Fruit fly (Drosophila melanogaster) whole organism, embryonic: ENCODE measurements around the gene vih.

ENCODE experiments used
- Abd-B ChIP-seq: fragments of 200-800 bp; sonication (Bioruptor generic); optimal IDR thresholded peaks from 2 replicates; lab custom pipeline; 2018; ENCODE audit warnings: missing biosample characterization, mild to moderate bottlenecking, missing genetic modification characterization, moderate library complexity
- Atf-2 ChIP-seq: fragments of 200-800 bp; sonication (Bioruptor generic); optimal IDR thresholded peaks from 2 replicates; lab custom pipeline; 2016; ENCODE audit warnings: missing biosample characterization, missing genetic modification characterization
- Bdp1 ChIP-seq: fragments of 200-800 bp; sonication (Bioruptor generic); optimal IDR thresholded peaks from 3 replicates; lab custom pipeline; 2016; ENCODE audit warnings: missing biosample characterization, missing genetic modification characterization
- CG11504 ChIP-seq: fragments of 200-800 bp; sonication (Bioruptor generic); optimal IDR thresholded peaks from 3 replicates; lab custom pipeline; 2019; ENCODE audit warnings: missing biosample characterization, mild to moderate bottlenecking, missing genetic modification characterization, moderate library complexity
- CG14014 ChIP-seq: fragments of 200-800 bp; sonication (Bioruptor generic); IDR thresholded peaks from 2 replicates; pipeline ENCODE4 v1.3.6; 2022; ENCODE audit warnings: missing biosample characterization, missing genetic modification characterization
- CG16813 ChIP-seq: fragments of 200-800 bp; sonication (Bioruptor generic); IDR thresholded peaks from 3 replicates; pipeline ENCODE4 v1.3.6; 2022; ENCODE audit warnings: missing biosample characterization, missing genetic modification characterization; ENCODE audit not compliant: partially characterized antibody
- CG2678 ChIP-seq: fragments of 200-800 bp; sonication (Bioruptor generic); optimal IDR thresholded peaks from 3 replicates; lab custom pipeline; 2019; ENCODE audit warnings: missing biosample characterization, mild to moderate bottlenecking, missing genetic modification characterization, moderate library complexity
- CG3065 ChIP-seq: fragments of 200-800 bp; sonication (Bioruptor generic); optimal IDR thresholded peaks from 2 replicates; lab custom pipeline; 2016; ENCODE audit warnings: missing biosample characterization, missing genetic modification characterization
- CG32532 ChIP-seq: fragments of 200-800 bp; sonication (Bioruptor generic); IDR thresholded peaks from 2 replicates; pipeline ENCODE4 v1.3.6; 2022; ENCODE audit warnings: missing biosample characterization, missing genetic modification characterization
- CG34376 ChIP-seq: fragments of 200-800 bp; sonication (Bioruptor generic); optimal IDR thresholded peaks from 2 replicates; lab custom pipeline; 2018; ENCODE audit warnings: missing biosample characterization, mild to moderate bottlenecking, missing genetic modification characterization
- CG3726 ChIP-seq: fragments of 200-800 bp; sonication (Bioruptor generic); IDR thresholded peaks from 3 replicates; pipeline ENCODE4, ENCODE4 v1.3.6; 2022; ENCODE audit warnings: missing biosample characterization, missing genetic modification characterization
- CG4404 ChIP-seq: fragments of 200-800 bp; sonication (Bioruptor generic); IDR thresholded peaks from 2 replicates; pipeline ENCODE4 v1.3.6; 2022; ENCODE audit warnings: missing biosample characterization, missing genetic modification characterization
- CG4730 ChIP-seq: fragments of 200-800 bp; sonication (Bioruptor generic); IDR thresholded peaks from 2 replicates; pipeline ENCODE4 v1.3.6; 2022; ENCODE audit warnings: missing biosample characterization, missing genetic modification characterization
- CG4820 ChIP-seq: fragments of 200-800 bp; sonication (Bioruptor generic); optimal IDR thresholded peaks from 3 replicates; lab custom pipeline; 2016; ENCODE audit warnings: missing biosample characterization, missing genetic modification characterization
- CG4854 ChIP-seq: fragments of 200-800 bp; sonication (Bioruptor generic); optimal IDR thresholded peaks from 2 replicates; lab custom pipeline; 2016; ENCODE audit warnings: missing biosample characterization, missing genetic modification characterization, inconsistent platforms
- CG7357 ChIP-seq: fragments of 200-800 bp; sonication (Bioruptor generic); IDR thresholded peaks from 3 replicates; pipeline ENCODE4 v1.3.6; 2022; ENCODE audit warnings: missing biosample characterization, missing genetic modification characterization
- CG7372 ChIP-seq: fragments of 200-800 bp; sonication (Bioruptor generic); IDR thresholded peaks from 2 replicates; pipeline ENCODE4 v1.3.6; 2022; ENCODE audit warnings: missing biosample characterization, missing genetic modification characterization
- CG8388 ChIP-seq: fragments of 200-800 bp; sonication (Bioruptor generic); optimal IDR thresholded peaks from 2 replicates; lab custom pipeline; 2019; ENCODE audit warnings: missing biosample characterization, mild to moderate bottlenecking, missing genetic modification characterization, moderate library complexity
- CG9817 ChIP-seq: fragments of 200-800 bp; sonication (Bioruptor generic); optimal IDR thresholded peaks from 2 replicates; lab custom pipeline; 2018; ENCODE audit warnings: missing biosample characterization, mild to moderate bottlenecking, missing genetic modification characterization, moderate library complexity
- CG9876 ChIP-seq: fragments of 200-800 bp; sonication (Bioruptor generic); optimal IDR thresholded peaks from 2 replicates; lab custom pipeline; 2016; ENCODE audit warnings: missing biosample characterization, missing genetic modification characterization
- Dfd ChIP-seq, 2 experiments: fragments of >200 bp; optimal IDR thresholded peaks; 2 replicates each; lab custom pipeline; 2017; ENCODE audit warnings: missing biosample characterization in 2 of 2, missing genetic modification characterization in 2 of 2
- Doc2 ChIP-seq: fragments of 200-800 bp; sonication (Bioruptor generic); IDR thresholded peaks from 2 replicates; pipeline ENCODE4 v1.3.6; 2022; ENCODE audit warnings: missing biosample characterization, missing genetic modification characterization
- Doc3 ChIP-seq: fragments of 200-800 bp; sonication (Bioruptor generic); IDR thresholded peaks from 3 replicates; pipeline ENCODE4 v1.3.6; 2022; ENCODE audit warnings: missing biosample characterization, missing genetic modification characterization; ENCODE audit not compliant: partially characterized antibody
- Fer2 ChIP-seq: fragments of 200-800 bp; sonication (Bioruptor generic); optimal IDR thresholded peaks from 2 replicates; lab custom pipeline; 2018; ENCODE audit warnings: missing biosample characterization, mild to moderate bottlenecking, missing genetic modification characterization, moderate library complexity
- Hr51 ChIP-seq, 2 experiments: fragments of 200-800 bp; sonication (Bioruptor generic); optimal IDR thresholded peaks; 2 replicates in 1 of 2; 3 replicates in 1 of 2; lab custom pipeline; 2016 to 2018; ENCODE audit warnings: missing biosample characterization in 2 of 2, missing genetic modification characterization in 2 of 2, mild to moderate bottlenecking in 1 of 2, moderate library complexity in 1 of 2
- Kr ChIP-seq: fragments of 200-800 bp; sonication (Bioruptor generic); optimal IDR thresholded peaks from 2 replicates; lab custom pipeline; 2017; ENCODE audit warnings: missing biosample characterization, mild to moderate bottlenecking, missing genetic modification characterization
- Max ChIP-seq: fragments of 200-800 bp; sonication (Bioruptor generic); optimal IDR thresholded peaks from 2 replicates; lab custom pipeline; 2016; ENCODE audit warnings: missing biosample characterization, mild to moderate bottlenecking, missing genetic modification characterization
- NC2α ChIP-seq: fragments of 200-800 bp; sonication (Bioruptor generic); optimal IDR thresholded peaks from 2 replicates; lab custom pipeline; 2016; ENCODE audit warnings: missing biosample characterization, missing genetic modification characterization
- Sox102F ChIP-seq: fragments of 200-800 bp; sonication (Bioruptor generic); optimal IDR thresholded peaks from 2 replicates; lab custom pipeline; 2018; ENCODE audit warnings: missing biosample characterization, mild to moderate bottlenecking, missing genetic modification characterization, moderate library complexity
- Vsx1 ChIP-seq: fragments of 200-800 bp; sonication (Bioruptor generic); optimal IDR thresholded peaks from 2 replicates; lab custom pipeline; 2017; ENCODE audit warnings: missing biosample characterization, mild to moderate bottlenecking, missing genetic modification characterization, missing genetic modification reagents
- bcd ChIP-seq: fragments of 200-800 bp; sonication (Bioruptor generic); optimal IDR thresholded peaks from 2 replicates; lab custom pipeline; 2017; ENCODE audit warnings: missing biosample characterization, mild to moderate bottlenecking, missing genetic modification characterization
- caup ChIP-seq: fragments of 200-800 bp; sonication (Bioruptor generic); optimal IDR thresholded peaks from 3 replicates; lab custom pipeline; 2017; ENCODE audit warnings: missing biosample characterization, mild to moderate bottlenecking, missing genetic modification characterization, moderate library complexity; ENCODE audit not compliant: severe bottlenecking
- chn ChIP-seq: fragments of 200-800 bp; sonication (Bioruptor generic); optimal IDR thresholded peaks from 2 replicates; lab custom pipeline; 2016; ENCODE audit warnings: missing biosample characterization, missing genetic modification characterization
- crc ChIP-seq: fragments of 200-800 bp; sonication (Bioruptor generic); optimal IDR thresholded peaks from 2 replicates; lab custom pipeline; 2016; ENCODE audit warnings: missing biosample characterization, missing genetic modification characterization
- danr ChIP-seq: fragments of 200-800 bp; sonication (Bioruptor generic); IDR thresholded peaks from 2 replicates; pipeline ENCODE4 v1.3.6; 2022; ENCODE audit warnings: missing biosample characterization, missing genetic modification characterization
- dimm ChIP-seq: fragments of 200-800 bp; sonication (Bioruptor generic); IDR thresholded peaks from 2 replicates; pipeline ENCODE4 v1.3.6; 2022; ENCODE audit warnings: missing biosample characterization, missing genetic modification characterization
- fd96Cb ChIP-seq: fragments of 200-800 bp; sonication (Bioruptor generic); optimal IDR thresholded peaks from 2 replicates; lab custom pipeline; 2018; ENCODE audit warnings: missing biosample characterization, mild to moderate bottlenecking, missing genetic modification characterization, moderate library complexity
- hb ChIP-seq: fragments of 200-800 bp; sonication (Bioruptor generic); IDR thresholded peaks from 3 replicates; pipeline ENCODE4 v1.3.6; 2022; ENCODE audit warnings: missing biosample characterization, missing genetic modification characterization; ENCODE audit not compliant: partially characterized antibody
- jigr1 ChIP-seq: fragments of 200-800 bp; sonication (Bioruptor generic); IDR thresholded peaks from 3 replicates; pipeline ENCODE4 v1.3.6; 2022; ENCODE audit warnings: missing biosample characterization, missing genetic modification characterization
- klu ChIP-seq: fragments of 200-800 bp; sonication (Bioruptor generic); IDR thresholded peaks from 2 replicates; pipeline ENCODE4 v1.3.6; 2022; ENCODE audit warnings: missing biosample characterization, missing genetic modification characterization
- knrl ChIP-seq: fragments of 200-800 bp; sonication (Bioruptor generic); IDR thresholded peaks from 3 replicates; pipeline ENCODE4 v1.3.6; 2022; ENCODE audit warnings: missing biosample characterization, missing genetic modification characterization; ENCODE audit not compliant: partially characterized antibody
- lab ChIP-seq: fragments of 200-800 bp; sonication (Bioruptor generic); optimal IDR thresholded peaks from 3 replicates; lab custom pipeline; 2017; ENCODE audit warnings: missing biosample characterization, missing genetic modification characterization, mild to moderate bottlenecking, moderate library complexity, missing genetic modification reagents
- nau ChIP-seq: fragments of 200-800 bp; sonication (Bioruptor generic); optimal IDR thresholded peaks from 3 replicates; lab custom pipeline; 2017; ENCODE audit warnings: missing biosample characterization, mild to moderate bottlenecking, missing genetic modification characterization, missing genetic modification reagents
- onecut ChIP-seq: fragments of 200-800 bp; sonication (Bioruptor generic); IDR thresholded peaks from 2 replicates; pipeline ENCODE4 v1.3.6; 2022; ENCODE audit warnings: missing biosample characterization, missing genetic modification characterization
- p53 ChIP-seq: fragments of 200-800 bp; sonication (Bioruptor generic); optimal IDR thresholded peaks from 2 replicates; lab custom pipeline; 2016; ENCODE audit warnings: missing biosample characterization, missing genetic modification characterization
- row ChIP-seq: fragments of 200-800 bp; sonication (Bioruptor generic); IDR thresholded peaks from 3 replicates; pipeline ENCODE4 v1.3.6; 2022; ENCODE audit warnings: missing biosample characterization, missing genetic modification characterization
- sisA ChIP-seq: fragments of 200-800 bp; sonication (Bioruptor generic); IDR thresholded peaks from 2 replicates; pipeline ENCODE4 v1.3.6; 2022; ENCODE audit warnings: missing biosample characterization, missing genetic modification characterization
- sug ChIP-seq: fragments of 200-800 bp; optimal IDR thresholded peaks from 2 replicates; lab custom pipeline; 2019; ENCODE audit warnings: missing biosample characterization, mild to moderate bottlenecking, missing genetic modification characterization, moderate library complexity
- trem ChIP-seq: fragments of 200-800 bp; optimal IDR thresholded peaks from 3 replicates; lab custom pipeline; 2019; ENCODE audit warnings: missing biosample characterization, mild to moderate bottlenecking, missing genetic modification characterization, moderate library complexity
- vvl ChIP-seq: fragments of 200-800 bp; sonication (Bioruptor generic); IDR thresholded peaks from 2 replicates; pipeline ENCODE4 v1.3.6; 2022; ENCODE audit warnings: missing biosample characterization, missing genetic modification characterization

Gene vih

DNA sequence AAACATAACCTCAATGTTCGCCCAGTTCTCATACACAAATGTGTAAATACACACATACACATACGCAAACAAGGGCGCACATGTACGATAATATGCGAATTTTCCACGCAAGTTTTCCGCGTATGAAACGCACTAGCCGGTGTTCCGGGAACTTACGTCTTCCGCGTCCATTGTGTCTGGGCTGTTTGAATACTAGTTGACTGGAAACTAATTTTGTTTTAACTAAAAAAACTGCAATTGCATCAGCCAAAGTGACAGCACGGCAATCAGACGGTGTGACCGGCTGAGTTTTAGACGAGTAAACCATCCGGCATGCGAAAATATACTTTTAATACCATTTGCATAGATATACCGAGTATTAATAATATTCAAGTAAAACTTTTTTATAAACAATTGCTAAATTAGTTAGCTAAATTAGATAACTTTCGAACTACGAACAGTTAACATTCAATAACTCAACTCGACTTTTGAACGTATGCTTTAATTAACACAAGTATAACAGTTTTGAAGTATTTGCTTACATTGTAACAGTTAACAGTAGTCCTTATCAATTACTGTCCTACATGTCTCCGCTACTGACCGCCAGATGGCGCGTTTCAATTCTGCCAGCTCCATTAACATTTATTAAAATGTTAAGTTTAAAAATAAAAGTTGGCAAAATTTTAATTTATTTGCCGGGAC, 22.5 kb downstream of the vih start, which contains the start of gene eIF2beta (continued):
- TF ChIP-seq Dfd (GFP tag; optimal IDR thresholded peaks at IDR 0.05; lab: Kevin White, UChicago) (no peak), Doc2 (no peak), knrl (GFP tag; lab: Robert Waterston, UW) (no peak), jigr1 (GFP tag; lab: Robert Waterston, UW) (no peak), CG9876 (GFP tag; lab: Kevin White, UChicago) (no peak), bcd (no peak), CG2678 (tag; lab: Kevin White, UChicago) (peak; percentile 27), CG3065 (GFP tag; lab: Kevin White, UChicago) (no peak), CG9817 (no peak), Abd-B (GFP tag; lab: Kevin White, UChicago) (no peak), onecut (GFP tag; lab: Robert Waterston, UW) (peak; percentile 53), CG14014 (no peak; the same call in 1 of the 2 replicates), CG3726 (GFP tag; lab: Robert Waterston, UW) (no peak), CG32532 (GFP tag; lab: Robert Waterston, UW) (peak; percentile 20; the same call in 1 of the 2 replicates), fd96Cb (tag; lab: Kevin White, UChicago) (no peak), CG11504 (tag; lab: Kevin White, UChicago) (peak; percentile 42), CG4854 (GFP tag; lab: Kevin White, UChicago) (peak; percentile 26), sisA (GFP tag; lab: Robert Waterston, UW) (no peak), Fer2 (tag; lab: Kevin White, UChicago) (no peak), Bdp1 (GFP tag; lab: Kevin White, UChicago) (no peak), Hr51 (GFP tag; optimal IDR thresholded peaks at IDR 0.05; lab: Kevin White, UChicago) (peak in 1 of 2 experiments; percentile 38), Vsx1 (GFP tag; lab: Kevin White, UChicago) (no peak), NC2α (GFP tag; lab: Kevin White, UChicago) (no peak), CG16813 (GFP tag; lab: Robert Waterston, UW) (no peak), CG7357 (no peak), CG7372 (GFP tag; lab: Robert Waterston, UW) (no peak), dimm (GFP tag; lab: Robert Waterston, UW) (no peak), nau (peak; percentile 38), row (GFP tag; lab: Robert Waterston, UW) (no peak), hb (GFP tag; lab: Robert Waterston, UW) (no peak), CG4820 (GFP tag; lab: Kevin White, UChicago) (peak; percentile 19), caup (GFP tag; lab: Kevin White, UChicago) (peak; percentile 16), klu (GFP tag; lab: Robert Waterston, UW) (no peak), Atf-2 (GFP tag; lab: Kevin White, UChicago) (peak; percentile 17), trem (tag; lab: Kevin White, UChicago) (peak; percentile 80), Kr (GFP tag; lab: Kevin White, UChicago) (no peak), vvl (GFP tag; lab: Robert Waterston, UW) (peak; percentile 47; the same call in 1 of the 2 replicates), sug (tag; lab: Kevin White, UChicago) (peak; percentile 4), danr (GFP tag; lab: Robert Waterston, UW) (no peak), CG4730 (GFP tag; lab: Robert Waterston, UW) (no peak), CG8388 (GFP tag; lab: Kevin White, UChicago) (no peak), p53 (GFP tag; lab: Kevin White, UChicago) (no peak), chn (GFP tag; lab: Kevin White, UChicago) (peak; percentile 29), Max (GFP tag; lab: Kevin White, UChicago) (peak; percentile 51), Sox102F (GFP tag; lab: Kevin White, UChicago) (peak; percentile 31), CG4404 (no peak), CG34376 (GFP tag; lab: Kevin White, UChicago) (peak; percentile 29), lab (GFP tag; lab: Kevin White, UChicago) (peak; percentile 62), Doc3 (GFP tag; lab: Robert Waterston, UW) (no peak), crc (GFP tag; lab: Kevin White, UChicago) (peak; percentile 37)
